Worm (Caenorhabditis elegans): ENCODE data around the gene Y51H4A.935.

Y51H4A.935 gene

DNA sequence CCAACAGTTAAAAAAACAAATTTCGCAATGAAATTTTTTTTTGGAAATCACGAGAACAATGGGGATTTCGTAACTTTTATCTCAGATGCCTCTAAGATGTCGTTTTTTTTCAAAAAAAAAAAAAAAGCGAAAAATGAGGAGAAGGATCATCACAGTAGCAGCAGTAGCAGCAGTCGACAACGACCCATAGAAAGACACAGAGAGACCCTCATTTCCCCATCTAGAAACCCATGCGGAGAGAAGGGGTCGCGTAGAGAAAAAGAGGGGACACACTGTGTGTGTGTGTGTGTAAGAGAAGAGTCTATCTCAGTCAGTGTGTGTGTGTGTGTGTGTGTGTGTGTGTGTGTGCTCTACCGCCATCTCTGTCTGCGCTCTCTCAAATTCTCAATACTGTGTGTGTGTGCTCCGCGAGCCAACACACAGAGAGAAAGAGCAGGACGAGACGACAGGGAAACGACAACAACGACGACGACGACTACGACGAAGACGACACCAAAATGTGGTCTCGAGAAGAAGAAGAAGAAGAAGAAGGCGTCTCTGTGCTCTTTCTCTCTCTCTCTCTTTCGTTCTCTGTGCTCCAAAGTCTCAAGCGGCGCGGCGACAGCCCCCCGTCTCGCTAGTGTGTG, 15.5 kb downstream of the Y51H4A.935 start (continued):
- peak; percentile 19 for TF ChIP-seq sup-37 (GFP tag; optimal IDR thresholded peaks at IDR 0.05)
- peak; percentile 73 for TF ChIP-seq fos-1 (tag; optimal IDR thresholded peaks at IDR 0.05)
- TF ChIP-seq snpc-4 (tag; optimal IDR thresholded peaks at IDR 0.05): no peak
- TF ChIP-seq skn-1 (tag; optimal IDR thresholded peaks at IDR 0.05): peak; percentile 28
- TF ChIP-seq unc-98 (GFP tag; IDR thresholded peaks at IDR 0.05): no peak
- peak; percentile 59 for TF ChIP-seq dsc-1 (tag; optimal IDR thresholded peaks at IDR 0.05)
- TF ChIP-seq nhr-237 (tag; optimal IDR thresholded peaks at IDR 0.05): peak; percentile 67
- peak; percentile 22 for TF ChIP-seq ceh-90 (tag; optimal IDR thresholded peaks at IDR 0.05)
- no peak for TF ChIP-seq nhr-76 (tag; optimal IDR thresholded peaks at IDR 0.05)
- peak; percentile 81 for TF ChIP-seq fkh-10 (GFP tag; optimal IDR thresholded peaks at IDR 0.05)
- peak; percentile 61 to 68 for TF ChIP-seq efl-1 (optimal IDR thresholded peaks at IDR 0.05)
- TF ChIP-seq efl-1 (GFP tag; optimal IDR thresholded peaks at IDR 0.05 in 1 of 2): peak; percentile 16 to 87
- TF ChIP-seq Y116A8C.19 (tag; optimal IDR thresholded peaks at IDR 0.05; ENCODE audit: borderline replicate concordance): no peak
- no peak for TF ChIP-seq sox-4 (tag; optimal IDR thresholded peaks at IDR 0.05)
- TF ChIP-seq lsy-2 (tag; optimal IDR thresholded peaks at IDR 0.05): peak; percentile 71 to 79
- TF ChIP-seq ama-1 (optimal IDR thresholded peaks at IDR 0.05): no peak
- no peak for TF ChIP-seq hlh-4 (tag; optimal IDR thresholded peaks at IDR 0.05)
- peak; percentile 54 for TF ChIP-seq C16A3.4 (tag; optimal IDR thresholded peaks at IDR 0.05)
- no peak for TF ChIP-seq elt-3 (tag; optimal IDR thresholded peaks at IDR 0.05)
- peak; percentile 72 for TF ChIP-seq tbx-2 (tag; optimal IDR thresholded peaks at IDR 0.05)
- no peak for TF ChIP-seq nhr-28 (tag; optimal IDR thresholded peaks at IDR 0.05)
- peak; percentile 58 for TF ChIP-seq pax-3 (tag; optimal IDR thresholded peaks at IDR 0.05)
- peak; percentile 81 for TF ChIP-seq rnt-1 (tag; optimal IDR thresholded peaks at IDR 0.05)
- peak; percentile 81 for TF ChIP-seq nhr-47 (tag; optimal IDR thresholded peaks at IDR 0.05)
- no peak for TF ChIP-seq ces-1 (GFP tag; optimal IDR thresholded peaks at IDR 0.05)
- peak; percentile 24 to 75 for TF ChIP-seq lin-35 (GFP tag; optimal IDR thresholded peaks at IDR 0.05)
- TF ChIP-seq zag-1 (tag; optimal IDR thresholded peaks at IDR 0.05): no peak
- no peak for TF ChIP-seq C04F5.9 (tag; optimal IDR thresholded peaks at IDR 0.05)
- no peak for TF ChIP-seq vab-15 (tag; optimal IDR thresholded peaks at IDR 0.05)
- TF ChIP-seq nhr-84 (tag; optimal IDR thresholded peaks at IDR 0.05): no peak
- peak; percentile 89 for TF ChIP-seq fkh-8 (tag; optimal IDR thresholded peaks at IDR 0.05)
- no peak for TF ChIP-seq ceh-63 (GFP tag; optimal IDR thresholded peaks at IDR 0.05)
- TF ChIP-seq grh-1 (GFP tag; IDR thresholded peaks at IDR 0.05): no peak
- TF ChIP-seq tlp-1 (tag; optimal IDR thresholded peaks at IDR 0.05): no peak
- TF ChIP-seq jun-1 (tag; optimal IDR thresholded peaks at IDR 0.05): peak; percentile 76
- peak; percentile 33 for TF ChIP-seq zip-4 (GFP tag; optimal IDR thresholded peaks at IDR 0.05)
- peak; percentile 70 for TF ChIP-seq nhr-19 (GFP tag; conservative IDR thresholded peaks at IDR 0.05)
- TF ChIP-seq C34B4.2 (tag; optimal IDR thresholded peaks at IDR 0.05): no peak
- peak; percentile 57 for TF ChIP-seq ztf-4 (tag; optimal IDR thresholded peaks at IDR 0.05)
- TF ChIP-seq nhr-77 (tag; optimal IDR thresholded peaks at IDR 0.05): peak; percentile 33
- no peak for TF ChIP-seq hpl-2 (GFP tag; optimal IDR thresholded peaks at IDR 0.05)
- peak; percentile 20 for TF ChIP-seq elt-2 (tag; optimal IDR thresholded peaks at IDR 0.05)
- peak; percentile 80 for TF ChIP-seq unc-86 (tag; optimal IDR thresholded peaks at IDR 0.05)
- peak; percentile 47 for TF ChIP-seq xbp-1 (tag; optimal IDR thresholded peaks at IDR 0.05)
- TF ChIP-seq hlh-17 (GFP tag; optimal IDR thresholded peaks at IDR 0.05; ENCODE audit: borderline replicate concordance): no peak
- TF ChIP-seq swsn-7 (tag; optimal IDR thresholded peaks at IDR 0.05): peak; percentile 86
- TF ChIP-seq dpl-1 (GFP tag; optimal IDR thresholded peaks at IDR 0.05): peak in 2 of 3 experiments; percentile 27 to 35
- peak; percentile 62 for TF ChIP-seq irx-1 (tag; optimal IDR thresholded peaks at IDR 0.05)
- TF ChIP-seq lir-3 (tag; optimal IDR thresholded peaks at IDR 0.05; ENCODE audit: poor library complexity): no peak
- no peak for TF ChIP-seq efl-3 (GFP tag; optimal IDR thresholded peaks at IDR 0.05)
- peak in 1 of 2 experiments; percentile 39 for TF ChIP-seq ztf-11 (tag; optimal IDR thresholded peaks at IDR 0.05)
- TF ChIP-seq aly-2 (tag; optimal IDR thresholded peaks at IDR 0.05): no peak
- no peak for TF ChIP-seq unc-62 (GFP tag; optimal IDR thresholded peaks at IDR 0.05)
